Worm (Caenorhabditis elegans) whole organism, young adult: ENCODE measurements around the gene F52B11.5.

Experiments used
- B0035.1 ChIP-seq: sonication (generic microtip); optimal IDR thresholded peaks from 2 replicates; lab custom pipeline; 2016; ENCODE audit warnings: missing genetic modification characterization, mild to moderate bottlenecking, missing compliant biosample characterization, missing genotype, missing genetic modification reagents
- C17E4.6 ChIP-seq: fragments of 200-800 bp; sonication (Bioruptor generic); IDR thresholded peaks from 2 replicates; pipeline ENCODE4 v1.3.6; 2022; ENCODE audit warnings: missing genetic modification reagents, missing genetic modification characterization, missing compliant biosample characterization
- F23B12.7 ChIP-seq: sonication (generic microtip); optimal IDR thresholded peaks from 2 replicates; lab custom pipeline; 2017; ENCODE audit warnings: missing genetic modification characterization, mild to moderate bottlenecking, missing compliant biosample characterization, antibody characterized with exemption, moderate library complexity; ENCODE audit not compliant: insufficient read depth
- F33H1.4 ChIP-seq: fragments of 200-800 bp; sonication (Bioruptor generic); IDR thresholded peaks from 2 replicates; pipeline ENCODE4 v1.3.6; 2022; ENCODE audit warnings: missing genetic modification reagents, missing genetic modification characterization, missing compliant biosample characterization
- K11D2.4 ChIP-seq: fragments of 200-800 bp; sonication (Bioruptor generic); IDR thresholded peaks from 2 replicates; pipeline ENCODE4 v1.3.6; 2022; ENCODE audit warnings: missing genetic modification reagents, missing genetic modification characterization, missing compliant biosample characterization
- Y53F4B.3 ChIP-seq: fragments of 200-800 bp; sonication (Bioruptor generic); IDR thresholded peaks from 2 replicates; pipeline ENCODE4 v1.3.6; 2022; ENCODE audit warnings: missing genetic modification reagents, missing genetic modification characterization, missing compliant biosample characterization
- Y79H2A.3 ChIP-seq: fragments of 200-800 bp; sonication (Bioruptor generic); conservative IDR thresholded peaks from 2 replicates; pipeline ENCODE4 v1.3.6; 2022; ENCODE audit warnings: missing genetic modification reagents, missing genetic modification characterization, missing compliant biosample characterization
- akir-1 ChIP-seq: fragments of 200-800 bp; sonication (Bioruptor generic); optimal IDR thresholded peaks from 2 replicates; lab custom pipeline; 2018; ENCODE audit warnings: mild to moderate bottlenecking, missing genetic modification characterization, moderate library complexity, missing compliant biosample characterization
- ama-1 ChIP-seq, 3 experiments: fragments of 150-350 bp in 1 of 3; sonication (generic microtip) in 2 of 3; optimal IDR thresholded peaks; 2 replicates each; lab custom pipeline; 2014 to 2018; ENCODE audit warnings: missing biosample characterization in 2 of 3, missing genetic modification characterization in 2 of 3, missing genetic modification reagents in 2 of 3
- aptf-2 ChIP-seq: fragments of 200-800 bp; sonication (Bioruptor generic); conservative IDR thresholded peaks from 2 replicates; pipeline ENCODE4 v1.3.6; 2022; ENCODE audit warnings: missing genetic modification reagents, missing genetic modification characterization, missing compliant biosample characterization
- atf-7 ChIP-seq: sonication (generic microtip); optimal IDR thresholded peaks from 2 replicates; lab custom pipeline; 2017; ENCODE audit warnings: mild to moderate bottlenecking, missing genetic modification characterization, missing compliant biosample characterization
- attf-5 ChIP-seq: fragments of 200-800 bp; sonication (Bioruptor generic); optimal IDR thresholded peaks from 2 replicates; lab custom pipeline; 2018; ENCODE audit warnings: mild to moderate bottlenecking, missing genetic modification characterization, missing compliant biosample characterization
- attf-6 ChIP-seq: fragments of 200-800 bp; sonication (Bioruptor generic); IDR thresholded peaks from 2 replicates; pipeline ENCODE4 v1.3.6; 2022; ENCODE audit warnings: missing genetic modification reagents, missing genetic modification characterization, missing compliant biosample characterization
- cebp-2 ChIP-seq: fragments of 200-800 bp; sonication (Bioruptor generic); IDR thresholded peaks from 2 replicates; pipeline ENCODE4 v1.3.6; 2022; ENCODE audit warnings: missing genetic modification characterization, missing compliant biosample characterization
- ceh-58 ChIP-seq: fragments of 200-800 bp; sonication (Bioruptor generic); IDR thresholded peaks from 2 replicates; pipeline ENCODE4 v1.3.6; 2022; ENCODE audit warnings: missing genetic modification characterization, missing compliant biosample characterization
- ekl-4 ChIP-seq: fragments of 200-800 bp; sonication (Bioruptor generic); IDR thresholded peaks from 2 replicates; pipeline ENCODE4 v1.3.6; 2022; ENCODE audit warnings: missing genetic modification reagents, missing genetic modification characterization, missing compliant biosample characterization
- gei-17 ChIP-seq: fragments of 200-800 bp; sonication (Bioruptor generic); optimal IDR thresholded peaks from 2 replicates; lab custom pipeline; 2018; ENCODE audit warnings: mild to moderate bottlenecking, missing genetic modification characterization, missing compliant biosample characterization
- him-1 ChIP-seq: sonication (generic microtip); optimal IDR thresholded peaks from 2 replicates; lab custom pipeline; 2016; ENCODE audit warnings: missing genotype, missing genetic modification reagents, missing genetic modification characterization, missing compliant biosample characterization
- hrde-1 ChIP-seq: sonication (generic microtip); optimal IDR thresholded peaks from 2 replicates; lab custom pipeline; 2016; ENCODE audit warnings: missing genetic modification characterization, mild to moderate bottlenecking, missing compliant biosample characterization, moderate library complexity, missing genotype, missing genetic modification reagents, borderline replicate concordance
- madf-6 ChIP-seq: fragments of 200-800 bp; sonication (Bioruptor generic); IDR thresholded peaks from 2 replicates; pipeline ENCODE4 v1.3.6; 2022; ENCODE audit warnings: missing genetic modification reagents, missing genetic modification characterization, missing compliant biosample characterization
- mel-28 ChIP-seq: sonication (generic microtip); optimal IDR thresholded peaks from 2 replicates; lab custom pipeline; 2016; ENCODE audit warnings: borderline replicate concordance, mild to moderate bottlenecking, missing genetic modification characterization, missing compliant biosample characterization
- mes-4 ChIP-seq: sonication (generic microtip); optimal IDR thresholded peaks from 2 replicates; lab custom pipeline; 2016; ENCODE audit warnings: missing genotype, missing genetic modification characterization, missing compliant biosample characterization
- mxl-1 ChIP-seq: sonication (generic microtip); optimal IDR thresholded peaks from 2 replicates; lab custom pipeline; 2016; ENCODE audit warnings: missing genetic modification characterization, missing compliant biosample characterization
- nhr-179 ChIP-seq: sonication (generic microtip); optimal IDR thresholded peaks from 2 replicates; lab custom pipeline; 2016; ENCODE audit warnings: mild to moderate bottlenecking, missing genetic modification characterization, missing compliant biosample characterization
- repo-1 ChIP-seq: sonication (generic microtip); optimal IDR thresholded peaks from 2 replicates; lab custom pipeline; 2017; ENCODE audit warnings: mild to moderate bottlenecking, missing genetic modification characterization, missing compliant biosample characterization
- snpc-1.3 ChIP-seq: sonication (generic microtip); optimal IDR thresholded peaks from 2 replicates; lab custom pipeline; 2017; ENCODE audit warnings: missing genetic modification characterization, mild to moderate bottlenecking, missing compliant biosample characterization, antibody characterized with exemption, moderate library complexity, missing genotype, missing genetic modification reagents; ENCODE audit not compliant: insufficient read depth
- snpc-3.4 ChIP-seq: sonication (generic microtip); optimal IDR thresholded peaks from 2 replicates; lab custom pipeline; 2017; ENCODE audit warnings: missing genetic modification characterization, mild to moderate bottlenecking, missing compliant biosample characterization, antibody characterized with exemption, moderate library complexity, missing genotype, missing genetic modification reagents
- snpc-4 ChIP-seq, 5 experiments: fragments of 150-350 bp in 1 of 5; sonication (generic microtip) in 4 of 5; optimal IDR thresholded peaks; 2 replicates each; lab custom pipeline; 2014 to 2018; ENCODE audit warnings: missing genetic modification characterization in 5 of 5, missing biosample characterization in 3 of 5, antibody characterized with exemption in 2 of 5, mild to moderate bottlenecking in 2 of 5, missing compliant biosample characterization in 2 of 5, missing genotype in 2 of 5, moderate library complexity in 2 of 5, missing genetic modification reagents in 1 of 5
- tbp1 ChIP-seq: fragments of 200-800 bp; sonication (Bioruptor generic); optimal IDR thresholded peaks from 2 replicates; lab custom pipeline; 2018; ENCODE audit warnings: mild to moderate bottlenecking, missing genetic modification characterization, missing compliant biosample characterization
- tbx-9 ChIP-seq: sonication (generic microtip); optimal IDR thresholded peaks from 2 replicates; lab custom pipeline; 2016; ENCODE audit warnings: borderline replicate concordance, missing genetic modification characterization, inconsistent platforms, missing compliant biosample characterization
- zim-3 ChIP-seq: sonication (generic microtip); optimal IDR thresholded peaks from 2 replicates; lab custom pipeline; 2017; ENCODE audit warnings: mild to moderate bottlenecking, missing genetic modification characterization, moderate library complexity, missing compliant biosample characterization
- ztf-25 ChIP-seq: fragments of 200-800 bp; sonication (Bioruptor generic); IDR thresholded peaks from 2 replicates; pipeline ENCODE4 v1.3.6; 2022; ENCODE audit warnings: missing genetic modification reagents, missing genetic modification characterization, missing compliant biosample characterization
- ztf-3 ChIP-seq: fragments of 200-800 bp; sonication (Bioruptor generic); optimal IDR thresholded peaks from 2 replicates; lab custom pipeline; 2018; ENCODE audit warnings: mild to moderate bottlenecking, missing genetic modification characterization, missing compliant biosample characterization

F52B11.5 gene

ce11 chrIV:14113621-14114020 is 10.6 kb upstream of the F52B11.5 start:
- TF ChIP-seq mxl-1 (tag; lab: Kevin White, UChicago) = no peak
- peak; percentile 57; the same call in 1 of the 2 replicates for TF ChIP-seq attf-6 (GFP tag; lab: Robert Waterston, UW)
- TF ChIP-seq tbp1 (GFP tag; lab: Kevin White, UChicago) = peak; percentile 27
- no peak for TF ChIP-seq akir-1 (GFP tag; lab: Kevin White, UChicago)
- no peak for TF ChIP-seq hrde-1 (tag; lab: Kevin White, UChicago)
- 0 out of 2 replicates have a peak, but pooled peaks have one; percentile 17 for TF ChIP-seq madf-6 (GFP tag; lab: Robert Waterston, UW)
- TF ChIP-seq B0035.1 (tag; lab: Kevin White, UChicago) = no peak
- TF ChIP-seq ztf-3 (GFP tag; lab: Kevin White, UChicago) = no peak
- TF ChIP-seq Y53F4B.3 (GFP tag; lab: Robert Waterston, UW) = no peak
- no peak for TF ChIP-seq C17E4.6 (GFP tag; lab: Robert Waterston, UW)
- no peak for TF ChIP-seq nhr-179 (tag; lab: Kevin White, UChicago)
- no peak for TF ChIP-seq ama-1 (optimal IDR thresholded peaks at IDR 0.05; lab: Kevin White, UChicago)
- TF ChIP-seq ama-1 (GFP tag; optimal IDR thresholded peaks at IDR 0.05; lab: Kevin White, UChicago) = no peak
- no peak for TF ChIP-seq K11D2.4 (GFP tag; lab: Robert Waterston, UW)
- 0 out of 2 replicates have a peak, but pooled peaks have one; percentile 25 for TF ChIP-seq cebp-2 (GFP tag; lab: Robert Waterston, UW)
- peak; percentile 51 for TF ChIP-seq snpc-1.3 (tag; lab: Kevin White, UChicago)
- no peak for TF ChIP-seq ekl-4 (GFP tag; lab: Robert Waterston, UW)
- TF ChIP-seq snpc-4 (GFP tag; optimal IDR thresholded peaks at IDR 0.05; lab: Kevin White, UChicago) = no peak
- peak; percentile 22 to 90 (median 37) for TF ChIP-seq snpc-4 (tag; optimal IDR thresholded peaks at IDR 0.05; lab: Kevin White, UChicago)
- TF ChIP-seq F33H1.4 (GFP tag; lab: Robert Waterston, UW) = peak; percentile 44; the same call in 1 of the 2 replicates

- TF ChIP-seq attf-5 (GFP tag; lab: Kevin White, UChicago) (no peak), snpc-4 (GFP tag; optimal IDR thresholded peaks at IDR 0.05; lab: Kevin White, UChicago) (peak; percentile 56), snpc-4 (tag; optimal IDR thresholded peaks at IDR 0.05; lab: Kevin White, UChicago) (peak in 2 of 4 experiments; percentile 53 to 84), Y79H2A.3 (GFP tag; lab: Robert Waterston, UW) (no peak), ekl-4 (GFP tag; lab: Robert Waterston, UW) (no peak), Y53F4B.3 (GFP tag; lab: Robert Waterston, UW) (no peak), repo-1 (no peak), hrde-1 (tag; lab: Kevin White, UChicago) (peak; percentile 18), attf-6 (GFP tag; lab: Robert Waterston, UW) (peak; percentile 75), madf-6 (GFP tag; lab: Robert Waterston, UW) (no peak)
These were observed 4.6 kb upstream of the F52B11.5 start for ce11 chrIV:14107647-14108046.

- TF ChIP-seq snpc-3.4 (tag; lab: Kevin White, UChicago) (no peak), him-1 (no peak), ztf-3 (GFP tag; lab: Kevin White, UChicago) (no peak), zim-3 (no peak), tbx-9 (tag; lab: Kevin White, UChicago) (no peak)
These were observed 3.2 kb upstream of the F52B11.5 start, which contains the start of gene ins-34 for ce11 chrIV:14106274-14106673. Gene ins-34 (plus strand): TSS chrIV:14106574.

- TF ChIP-seq gei-17 (GFP tag; lab: Kevin White, UChicago) = no peak
- no peak for TF ChIP-seq aptf-2 (GFP tag; lab: Robert Waterston, UW)
- TF ChIP-seq mes-4 (tag; lab: Kevin White, UChicago) = no peak
- TF ChIP-seq mel-28 (tag; lab: Kevin White, UChicago) = no peak
- no peak for TF ChIP-seq ztf-25
- no peak for TF ChIP-seq atf-7 (tag; lab: Kevin White, UChicago)
- TF ChIP-seq F23B12.7 = no peak
- TF ChIP-seq ceh-58 (GFP tag; lab: Robert Waterston, UW) = no peak
- no peak for TF ChIP-seq mxl-1 (tag; lab: Kevin White, UChicago)
These were observed 1.7 kb upstream of the F52B11.5 start for ce11 chrIV:14104745-14105144.
